Fruit fly (Drosophila melanogaster) whole organism, embryonic: ENCODE results near the gene PCNA2.

Experiments
- B-H1 ChIP-seq: fragments of 200-800 bp; sonication (Bioruptor generic); IDR thresholded peaks from 3 replicates; pipeline ENCODE4 v1.3.6; 2022; ENCODE audit warnings: missing biosample characterization, missing genetic modification characterization
- Blimp-1 ChIP-seq: fragments of 200-800 bp; sonication (Bioruptor generic); optimal IDR thresholded peaks from 3 replicates; lab custom pipeline; 2018; ENCODE audit warnings: missing biosample characterization, missing genetic modification characterization, mild to moderate bottlenecking, moderate library complexity, missing genetic modification reagents
- CG10267 ChIP-seq: fragments of 200-800 bp; sonication (Bioruptor generic); optimal IDR thresholded peaks from 2 replicates; lab custom pipeline; 2018; ENCODE audit warnings: missing biosample characterization, mild to moderate bottlenecking, missing genetic modification characterization, moderate library complexity
- CG11504 ChIP-seq: fragments of 200-800 bp; sonication (Bioruptor generic); optimal IDR thresholded peaks from 3 replicates; lab custom pipeline; 2019; ENCODE audit warnings: missing biosample characterization, mild to moderate bottlenecking, missing genetic modification characterization, moderate library complexity
- CG15269 ChIP-seq: fragments of 200-800 bp; sonication (Bioruptor generic); optimal IDR thresholded peaks from 2 replicates; lab custom pipeline; 2018; ENCODE audit warnings: missing biosample characterization, mild to moderate bottlenecking, missing genetic modification characterization, moderate library complexity
- CG15514 ChIP-seq: fragments of 200-800 bp; sonication (Bioruptor generic); optimal IDR thresholded peaks from 3 replicates; lab custom pipeline; 2017; ENCODE audit warnings: missing biosample characterization, missing genetic modification characterization, mild to moderate bottlenecking, moderate library complexity, missing genetic modification reagents
- CG18262 ChIP-seq: fragments of 200-800 bp; optimal IDR thresholded peaks from 3 replicates; lab custom pipeline; 2019; ENCODE audit warnings: missing biosample characterization, mild to moderate bottlenecking, missing genetic modification characterization, moderate library complexity
- CG2116 ChIP-seq: fragments of 200-800 bp; sonication (Bioruptor generic); optimal IDR thresholded peaks from 3 replicates; lab custom pipeline; 2018; ENCODE audit warnings: missing biosample characterization, mild to moderate bottlenecking, missing genetic modification characterization
- CG2199 ChIP-seq: fragments of 200-800 bp; sonication (Bioruptor generic); IDR thresholded peaks from 3 replicates; pipeline ENCODE4 v1.3.6; 2022; ENCODE audit warnings: missing biosample characterization, missing genetic modification characterization
- CG2875 ChIP-seq: fragments of 200-800 bp; sonication (Bioruptor generic); optimal IDR thresholded peaks from 2 replicates; lab custom pipeline; 2017; ENCODE audit warnings: missing biosample characterization, mild to moderate bottlenecking, missing genetic modification characterization, missing genetic modification reagents
- CG31441 ChIP-seq: fragments of 200-800 bp; sonication (Bioruptor generic); IDR thresholded peaks from 2 replicates; pipeline ENCODE4 v1.3.6; 2022; ENCODE audit warnings: missing biosample characterization, missing genetic modification characterization
- CG32767 ChIP-seq: fragments of 200-800 bp; sonication (Bioruptor generic); IDR thresholded peaks from 2 replicates; pipeline ENCODE4 v1.3.6; 2022; ENCODE audit warnings: missing biosample characterization, missing genetic modification characterization
- CG34224 ChIP-seq: fragments of 200-800 bp; sonication (Bioruptor generic); IDR thresholded peaks from 3 replicates; pipeline ENCODE4 v1.3.6; 2022; ENCODE audit warnings: missing biosample characterization, missing genetic modification characterization; ENCODE audit not compliant: partially characterized antibody
- CG3726 ChIP-seq: fragments of 200-800 bp; sonication (Bioruptor generic); IDR thresholded peaks from 3 replicates; pipeline ENCODE4, ENCODE4 v1.3.6; 2022; ENCODE audit warnings: missing biosample characterization, missing genetic modification characterization
- CG4820 ChIP-seq: fragments of 200-800 bp; sonication (Bioruptor generic); optimal IDR thresholded peaks from 3 replicates; lab custom pipeline; 2016; ENCODE audit warnings: missing biosample characterization, missing genetic modification characterization
- CG7963 ChIP-seq: fragments of 200-800 bp; sonication (Bioruptor generic); IDR thresholded peaks from 3 replicates; pipeline ENCODE4 v1.3.6; 2022; ENCODE audit warnings: missing biosample characterization, missing genetic modification characterization; ENCODE audit not compliant: partially characterized antibody
- CoRest ChIP-seq: fragments of 200-800 bp; sonication (Bioruptor generic); optimal IDR thresholded peaks from 3 replicates; lab custom pipeline; 2018; ENCODE audit warnings: missing biosample characterization, mild to moderate bottlenecking, missing genetic modification characterization, moderate library complexity
- D19B ChIP-seq: fragments of 200-800 bp; sonication (Bioruptor generic); optimal IDR thresholded peaks from 2 replicates; lab custom pipeline; 2017; ENCODE audit warnings: missing biosample characterization, mild to moderate bottlenecking, missing genetic modification characterization
- ERR ChIP-seq: fragments of 200-800 bp; sonication (Bioruptor generic); optimal IDR thresholded peaks from 2 replicates; lab custom pipeline; 2016; ENCODE audit warnings: missing biosample characterization, missing genetic modification characterization
- Gug ChIP-seq: fragments of 200-800 bp; sonication (Bioruptor generic); IDR thresholded peaks from 4 replicates; pipeline ENCODE4 v1.3.6; 2022; ENCODE audit warnings: missing biosample characterization, missing genetic modification characterization
- Hand ChIP-seq: fragments of 200-800 bp; sonication (Bioruptor generic); optimal IDR thresholded peaks from 2 replicates; lab custom pipeline; 2017; ENCODE audit warnings: mild to moderate bottlenecking, missing biosample characterization, missing genetic modification reagents, missing genetic modification characterization
- Hr51 ChIP-seq, 2 experiments: fragments of 200-800 bp; sonication (Bioruptor generic); optimal IDR thresholded peaks; 2 replicates in 1 of 2; 3 replicates in 1 of 2; lab custom pipeline; 2016 to 2018; ENCODE audit warnings: missing biosample characterization in 2 of 2, missing genetic modification characterization in 2 of 2, mild to moderate bottlenecking in 1 of 2, moderate library complexity in 1 of 2
- Nf-YA ChIP-seq: fragments of 200-800 bp; sonication (Bioruptor generic); IDR thresholded peaks from 2 replicates; pipeline ENCODE4 v1.3.6; 2022; ENCODE audit warnings: missing biosample characterization, missing genetic modification characterization
- Rfx ChIP-seq: fragments of 200-800 bp; sonication (Bioruptor generic); IDR thresholded peaks from 2 replicates; pipeline ENCODE4 v1.3.6; 2022; ENCODE audit warnings: missing biosample characterization, missing genetic modification characterization
- Sry-β ChIP-seq: fragments of 200-800 bp; sonication (Bioruptor generic); optimal IDR thresholded peaks from 2 replicates; lab custom pipeline; 2018; ENCODE audit warnings: missing biosample characterization, mild to moderate bottlenecking, missing genetic modification characterization, moderate library complexity
- Xrp1 ChIP-seq: fragments of 200-800 bp; sonication (Bioruptor generic); IDR thresholded peaks from 2 replicates; pipeline ENCODE4 v1.3.6; 2022; ENCODE audit warnings: missing biosample characterization, missing genetic modification characterization
- ab ChIP-seq: fragments of 200-800 bp; sonication (Bioruptor generic); optimal IDR thresholded peaks from 2 replicates; lab custom pipeline; 2016; ENCODE audit warnings: missing biosample characterization, missing genetic modification characterization
- bcd ChIP-seq: fragments of 200-800 bp; sonication (Bioruptor generic); optimal IDR thresholded peaks from 2 replicates; lab custom pipeline; 2017; ENCODE audit warnings: missing biosample characterization, mild to moderate bottlenecking, missing genetic modification characterization
- cg ChIP-seq: fragments of 200-800 bp; sonication (Bioruptor generic); optimal IDR thresholded peaks from 3 replicates; lab custom pipeline; 2019; ENCODE audit warnings: missing biosample characterization, mild to moderate bottlenecking, missing genetic modification characterization, moderate library complexity
- chif ChIP-seq, 2 experiments: fragments of 200-800 bp; sonication (Bioruptor generic); optimal IDR thresholded peaks; 3 replicates each; lab custom pipeline; 2016; ENCODE audit warnings: missing biosample characterization in 2 of 2, missing genetic modification characterization in 2 of 2
- chinmo ChIP-seq: fragments of 200-800 bp; sonication (Bioruptor generic); IDR thresholded peaks from 4 replicates; pipeline ENCODE4 v1.3.6; 2022; ENCODE audit warnings: missing biosample characterization, missing genetic modification characterization; ENCODE audit not compliant: partially characterized antibody
- dimm ChIP-seq: fragments of 200-800 bp; sonication (Bioruptor generic); IDR thresholded peaks from 2 replicates; pipeline ENCODE4 v1.3.6; 2022; ENCODE audit warnings: missing biosample characterization, missing genetic modification characterization
- dm ChIP-seq: fragments of 200-800 bp; sonication (Bioruptor generic); optimal IDR thresholded peaks from 3 replicates; lab custom pipeline; 2016; ENCODE audit warnings: missing biosample characterization, missing genetic modification characterization
- eve ChIP-seq, 2 experiments: fragments of >200 bp; optimal IDR thresholded peaks; 2 replicates each; lab custom pipeline; 2017; ENCODE audit warnings: missing biosample characterization in 2 of 2, missing genetic modification characterization in 2 of 2
- grn ChIP-seq: fragments of 200-800 bp; sonication (Bioruptor generic); optimal IDR thresholded peaks from 3 replicates; lab custom pipeline; 2017; ENCODE audit warnings: missing biosample characterization, missing genetic modification characterization
- h ChIP-seq: fragments of >200 bp; optimal IDR thresholded peaks from 2 replicates; lab custom pipeline; 2017
- hbn ChIP-seq: fragments of 200-800 bp; sonication (Bioruptor generic); IDR thresholded peaks from 2 replicates; pipeline ENCODE4 v1.3.6; 2022; ENCODE audit warnings: missing biosample characterization, missing genetic modification characterization; ENCODE audit not compliant: partially characterized antibody
- insv ChIP-seq, 2 experiments: fragments of 200-800 bp; sonication (Bioruptor generic); optimal IDR thresholded peaks; 3 replicates each; lab custom pipeline; 2016 to 2018; ENCODE audit warnings: missing biosample characterization in 2 of 2, missing genetic modification characterization in 2 of 2
- jigr1 ChIP-seq: fragments of 200-800 bp; sonication (Bioruptor generic); IDR thresholded peaks from 3 replicates; pipeline ENCODE4 v1.3.6; 2022; ENCODE audit warnings: missing biosample characterization, missing genetic modification characterization
- luna ChIP-seq: fragments of 200-800 bp; sonication (Bioruptor generic); optimal IDR thresholded peaks from 2 replicates; lab custom pipeline; 2016; ENCODE audit warnings: missing biosample characterization, missing genetic modification characterization
- oc ChIP-seq: fragments of 200-800 bp; sonication (Bioruptor generic); optimal IDR thresholded peaks from 2 replicates; lab custom pipeline; 2018; ENCODE audit warnings: missing biosample characterization, mild to moderate bottlenecking, missing genetic modification characterization, moderate library complexity
- pnt ChIP-seq: fragments of 200-800 bp; sonication (Bioruptor generic); optimal IDR thresholded peaks from 3 replicates; lab custom pipeline; 2016; ENCODE audit warnings: missing biosample characterization, missing genetic modification characterization
- scrt ChIP-seq: fragments of 200-800 bp; sonication (Bioruptor generic); optimal IDR thresholded peaks from 2 replicates; lab custom pipeline; 2018; ENCODE audit warnings: missing biosample characterization, mild to moderate bottlenecking, missing genetic modification characterization, moderate library complexity
- sens ChIP-seq: fragments of 200-800 bp; sonication (Bioruptor generic); peaks from one replicate; lab custom pipeline; 2016; ENCODE audit warnings: missing biosample characterization, missing genetic modification characterization
- sens-2 ChIP-seq: fragments of 200-800 bp; sonication (Bioruptor generic); IDR thresholded peaks from 2 replicates; pipeline ENCODE4 v1.3.6; 2022; ENCODE audit warnings: missing biosample characterization, missing genetic modification characterization
- so ChIP-seq: fragments of 200-800 bp; sonication (Bioruptor generic); IDR thresholded peaks from 3 replicates; pipeline ENCODE4 v1.3.6; 2022; ENCODE audit warnings: missing biosample characterization, missing genetic modification characterization
- sr ChIP-seq: fragments of 200-800 bp; sonication (Bioruptor generic); IDR thresholded peaks from 3 replicates; pipeline ENCODE4 v1.3.6; 2022; ENCODE audit warnings: missing biosample characterization, missing genetic modification characterization
- vnd ChIP-seq: fragments of 200-800 bp; sonication (Bioruptor generic); IDR thresholded peaks from 3 replicates; pipeline ENCODE4 v1.3.6; 2022; ENCODE audit warnings: missing biosample characterization, missing genetic modification characterization; ENCODE audit not compliant: partially characterized antibody

PCNA2 gene

dm6 chr2L:19546869-19547710 is 36.7 kb downstream of the PCNA2 start, which contains the start of gene CG10337 (continued):
- TF ChIP-seq so (GFP tag; lab: Robert Waterston, UW) (peak; percentile 71), CG31441 (GFP tag; lab: Robert Waterston, UW) (peak; percentile 16; the same call in 1 of the 2 replicates), jigr1 (no peak), CG15514 (peak; percentile 53), chif (GFP tag; optimal IDR thresholded peaks at IDR 0.05; lab: Kevin White, UChicago) (no peak), D19B (GFP tag; lab: Kevin White, UChicago) (peak; percentile 36), Rfx (GFP tag; lab: Robert Waterston, UW) (peak; percentile 29; the same call in 1 of the 2 replicates), CG7963 (no peak), CG15269 (peak; percentile 62), dm (GFP tag; lab: Kevin White, UChicago) (peak; percentile 12), CG32767 (no peak), CG2116 (GFP tag; lab: Kevin White, UChicago) (peak; percentile 1), Blimp-1 (GFP tag; lab: Kevin White, UChicago) (no peak), CG2199 (peak; percentile 64; the same call in 1 of the 3 replicates), sens (GFP tag; lab: Kevin White, UChicago) (peak; percentile 85), ERR (GFP tag; lab: Kevin White, UChicago) (no peak), CG10267 (tag; lab: Kevin White, UChicago) (peak; percentile 43), grn (GFP tag; lab: Kevin White, UChicago) (peak; percentile 31), eve (GFP tag; optimal IDR thresholded peaks at IDR 0.05; lab: Kevin White, UChicago) (peak in 1 of 2 experiments; percentile 72), scrt (GFP tag; lab: Kevin White, UChicago) (peak; percentile 11), Hand (peak; percentile 65), CoRest (tag; lab: Kevin White, UChicago) (peak; percentile 47), Xrp1 (GFP tag; lab: Robert Waterston, UW) (peak; percentile 38), cg (no peak), vnd (GFP tag; lab: Robert Waterston, UW) (no peak), B-H1 (GFP tag; lab: Robert Waterston, UW) (no peak), CG3726 (GFP tag; lab: Robert Waterston, UW) (no peak), Hr51 (GFP tag; optimal IDR thresholded peaks at IDR 0.05; lab: Kevin White, UChicago) (peak in 1 of 2 experiments; percentile 73), CG2875 (GFP tag; lab: Kevin White, UChicago) (peak; percentile 22), Nf-YA (GFP tag; lab: Robert Waterston, UW) (0 out of 2 replicates have a peak, but pooled peaks have one; percentile 31), sens-2 (GFP tag; lab: Robert Waterston, UW) (no peak), chinmo (0 out of 4 replicates have a peak, but pooled peaks have one; percentile 32), Sry-β (GFP tag; lab: Kevin White, UChicago) (no peak), pnt (peak; percentile 1), hbn (GFP tag; lab: Robert Waterston, UW) (no peak), CG4820 (GFP tag; lab: Kevin White, UChicago) (peak; percentile 7), CG18262 (tag; lab: Kevin White, UChicago) (peak; percentile 10), sr (GFP tag; lab: Robert Waterston, UW) (no peak), insv (GFP tag; optimal IDR thresholded peaks at IDR 0.05; lab: Kevin White, UChicago) (peak in 1 of 2 experiments; percentile 11), Gug (GFP tag; lab: Robert Waterston, UW) (no peak), CG34224 (GFP tag; lab: Robert Waterston, UW) (0 out of 3 replicates have a peak, but pooled peaks have one; percentile 25), ab (GFP tag; lab: Kevin White, UChicago) (no peak), oc (peak; percentile 27), luna (GFP tag; lab: Kevin White, UChicago) (no peak), bcd (GFP tag; lab: Kevin White, UChicago) (peak; percentile 36), CG11504 (tag; lab: Kevin White, UChicago) (peak; percentile 64), h (no peak), dimm (GFP tag; lab: Robert Waterston, UW) (no peak)
